Fruit fly (Drosophila melanogaster): ENCODE measurements around the gene Cf2.

The Cf2 gene

dm6 chr2L:4907986-4908385 lies 25.1 kb upstream of the Cf2 start (continued):
- peak; percentile 74 for TF ChIP-seq az2 (GFP tag; optimal IDR thresholded peaks at IDR 0.05)
- peak; percentile 28 for TF ChIP-seq NfI (GFP tag; optimal IDR thresholded peaks at IDR 0.05)
- no peak for TF ChIP-seq aop (GFP tag; IDR thresholded peaks at IDR 0.05)
- peak; percentile 50 for TF ChIP-seq Six4 (GFP tag; optimal IDR thresholded peaks at IDR 0.05)
- no peak for TF ChIP-seq pzg (GFP tag; optimal IDR thresholded peaks at IDR 0.05)
- TF ChIP-seq repo (GFP tag; optimal IDR thresholded peaks at IDR 0.05), result no peak
- TF ChIP-seq Aef1 (GFP tag; IDR thresholded peaks at IDR 0.05), result peak; percentile 62; the same call in 2 of the 3 replicates
- TF ChIP-seq br (optimal IDR thresholded peaks at IDR 0.05), result no peak
- no peak for TF ChIP-seq Dp (GFP tag; optimal IDR thresholded peaks at IDR 0.05)
- no peak for TF ChIP-seq gcm2 (GFP tag; optimal IDR thresholded peaks at IDR 0.05)
- TF ChIP-seq CG17829 (tag; optimal IDR thresholded peaks at IDR 0.05), result peak; percentile 72
- no peak for TF ChIP-seq Usf (GFP tag; optimal IDR thresholded peaks at IDR 0.05)
- TF ChIP-seq CG2202 (tag; optimal IDR thresholded peaks at IDR 0.05), result peak; percentile 14
- TF ChIP-seq Stat92E (GFP tag; optimal IDR thresholded peaks at IDR 0.05), result no peak
- TF ChIP-seq Hr3 (GFP tag; optimal IDR thresholded peaks at IDR 0.05), result peak; percentile 69
- peak; percentile 17 for TF ChIP-seq Jarid2 (GFP tag; optimal IDR thresholded peaks at IDR 0.05)
- TF ChIP-seq HLH3B (GFP tag; IDR thresholded peaks at IDR 0.05), result peak; percentile 88
- TF ChIP-seq CoRest (tag; optimal IDR thresholded peaks at IDR 0.05), result peak; percentile 74
- TF ChIP-seq jumu (GFP tag; optimal IDR thresholded peaks at IDR 0.05), result no peak
- peak; percentile 41 for TF ChIP-seq pum (GFP tag; optimal IDR thresholded peaks at IDR 0.05)
- TF ChIP-seq seq (GFP tag; IDR thresholded peaks at IDR 0.05), result peak; percentile 60; the same call in 1 of the 2 replicates
- TF ChIP-seq cwo (GFP tag; optimal IDR thresholded peaks at IDR 0.05), result peak; percentile 35
- no peak for TF ChIP-seq tll (GFP tag; optimal IDR thresholded peaks at IDR 0.05)
- peak; percentile 80 for TF ChIP-seq CG17361 (GFP tag; IDR thresholded peaks at IDR 0.05)
- TF ChIP-seq CG1233 (GFP tag; optimal IDR thresholded peaks at IDR 0.05), result peak; percentile 58
- TF ChIP-seq Atf-2 (GFP tag; optimal IDR thresholded peaks at IDR 0.05), result no peak
- no peak for TF ChIP-seq h (optimal IDR thresholded peaks at IDR 0.05)
- TF ChIP-seq CG11695 (GFP tag; IDR thresholded peaks at IDR 0.05), result peak; percentile 74; the same call in 1 of the 3 replicates
- peak; percentile 55 for TF ChIP-seq CG14710 (tag; optimal IDR thresholded peaks at IDR 0.05)
- peak; percentile 77 for TF ChIP-seq fd96Cb (tag; optimal IDR thresholded peaks at IDR 0.05)
- no peak for TF ChIP-seq CG1832 (GFP tag; optimal IDR thresholded peaks at IDR 0.05)
- TF ChIP-seq Ravus (GFP tag; IDR thresholded peaks at IDR 0.05), result no peak
- TF ChIP-seq dmrt99B (tag; optimal IDR thresholded peaks at IDR 0.05), result peak; percentile 93
- TF ChIP-seq zf30C (GFP tag; optimal IDR thresholded peaks at IDR 0.05), result peak; percentile 12
- TF ChIP-seq D19A (tag; optimal IDR thresholded peaks at IDR 0.05), result peak; percentile 58
- peak; percentile 67 for TF ChIP-seq Nf-YC (tag; optimal IDR thresholded peaks at IDR 0.05)
- TF ChIP-seq jigr1 (GFP tag; IDR thresholded peaks at IDR 0.05), result no peak
- no peak for TF ChIP-seq CG4404 (GFP tag; IDR thresholded peaks at IDR 0.05)
- no peak for TF ChIP-seq Mrtf (GFP tag; IDR thresholded peaks at IDR 0.05)
- peak; percentile 62 for TF ChIP-seq CG6854 (GFP tag; optimal IDR thresholded peaks at IDR 0.05)
- TF ChIP-seq sug (tag; optimal IDR thresholded peaks at IDR 0.05), result peak; percentile 30
- peak; percentile 8 for TF ChIP-seq CG30020 (tag; optimal IDR thresholded peaks at IDR 0.05)
- TF ChIP-seq CG6254 (GFP tag; optimal IDR thresholded peaks at IDR 0.05), result peak; percentile 36
- no peak for TF ChIP-seq CG16779 (GFP tag; IDR thresholded peaks at IDR 0.05)
- no peak for TF ChIP-seq CG11398 (GFP tag; optimal IDR thresholded peaks at IDR 0.05)
- TF ChIP-seq scrt (GFP tag; optimal IDR thresholded peaks at IDR 0.05), result peak; percentile 31
- TF ChIP-seq shn (GFP tag; optimal IDR thresholded peaks at IDR 0.05), result no peak
- TF ChIP-seq CG11085 (GFP tag; IDR thresholded peaks at IDR 0.05), result no peak
- peak; percentile 35 for TF ChIP-seq CG2116 (GFP tag; optimal IDR thresholded peaks at IDR 0.05)
- peak; percentile 77 for TF ChIP-seq nerfin-1 (tag; optimal IDR thresholded peaks at IDR 0.05)
- TF ChIP-seq corto (GFP tag; optimal IDR thresholded peaks at IDR 0.05), result no peak
- TF ChIP-seq fru (optimal IDR thresholded peaks at IDR 0.05), result no peak
